Worm (Caenorhabditis elegans) whole organism, L4 larva: ENCODE results near the gene C05E11.7.

Experiments
- hlh-11 ChIP-seq: fragments of 200-800 bp; sonication (Bioruptor generic); optimal IDR thresholded peaks from 2 replicates; lab custom pipeline; 2018; ENCODE audit warnings: mild to moderate bottlenecking, missing genetic modification characterization, missing compliant biosample characterization
- lin-15B ChIP-seq: fragments of 150-350 bp; sonication (generic microtip); optimal IDR thresholded peaks from 3 replicates; lab custom pipeline; 2014; ENCODE audit warnings: missing biosample characterization, missing genetic modification characterization
- lsy-2 ChIP-seq, 2 experiments: fragments of 150-350 bp in 1 of 2; sonication (generic microtip) in 1 of 2; optimal IDR thresholded peaks; 2 replicates each; lab custom pipeline; 2014 to 2017; ENCODE audit warnings: missing biosample characterization in 2 of 2, missing genetic modification characterization in 2 of 2
- madf-5 ChIP-seq, 2 experiments: fragments of 200-800 bp; sonication (Bioruptor generic); IDR thresholded peaks; 2 replicates each; pipeline ENCODE4 v1.3.6; 2022; ENCODE audit warnings: missing compliant biosample characterization in 2 of 2, missing genetic modification characterization in 2 of 2
- nhr-11 ChIP-seq: fragments of 150-350 bp; optimal IDR thresholded peaks from 2 replicates; lab custom pipeline; 2014; ENCODE audit warnings: missing biosample characterization, missing genetic modification characterization

DNA sequence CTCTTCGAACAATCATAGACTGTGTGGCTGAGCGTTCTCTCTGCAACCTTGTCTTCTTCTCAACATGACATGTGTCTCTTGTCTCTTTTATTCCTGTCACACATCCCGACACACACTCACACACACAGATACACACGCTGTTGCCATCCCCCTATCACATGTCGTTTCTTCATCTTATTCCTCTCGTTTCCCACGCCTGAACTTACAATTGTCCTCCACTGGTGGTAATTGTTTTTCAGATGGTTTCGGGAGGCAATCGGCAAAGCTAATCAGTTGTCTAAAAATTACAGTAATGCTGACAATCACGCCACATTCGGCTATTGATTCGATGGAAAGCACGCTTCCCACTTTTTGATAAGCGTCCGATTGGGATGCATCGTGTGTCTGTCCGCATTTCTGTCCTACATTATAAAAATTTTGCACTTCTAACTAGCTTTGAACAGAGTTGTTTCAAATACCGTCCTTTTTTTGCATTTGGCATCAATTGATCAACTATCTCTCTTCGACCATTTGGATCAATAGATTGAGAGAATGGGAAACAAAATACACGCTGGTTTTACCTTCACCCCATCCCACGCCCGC lies 53.2 kb downstream of the C05E11.7 start, which contains the start of gene nhr-35:
- TF ChIP-seq lin-15B (tag; lab: Kevin White, UChicago) (no peak), hlh-11 (peak; percentile 98), madf-5 (GFP tag; IDR thresholded peaks at IDR 0.05; lab: Robert Waterston, UW) (no peak), lsy-2 (tag; optimal IDR thresholded peaks at IDR 0.05; lab: Kevin White, UChicago) (peak; percentile 22 to 70), nhr-11 (tag; lab: Kevin White, UChicago) (peak; percentile 70)
